Fruit fly (Drosophila melanogaster) ovary, adult (tissue): ENCODE data around the gene RpS28b.
A peak's percentile ranks its signal among the peaks of the same experiment; 100 is the strongest.

ENCODE experiments used
- CG17801 ChIP-seq: fragments of 200-800 bp; optimal IDR thresholded peaks from 2 replicates; lab custom pipeline; 2019; ENCODE audit warnings: missing biosample characterization, mild to moderate bottlenecking, missing genetic modification characterization, moderate library complexity; ENCODE audit not compliant: partially characterized antibody

Gene RpS28b

dm6 chrX:9577338-9577644 is 22.9 kb downstream of the RpS28b start:
- TF ChIP-seq CG17801 = no peak

- TF ChIP-seq CG17801 = no peak
These were observed 23.6 kb downstream of the RpS28b start for dm6 chrX:9578014-9578413.

- TF ChIP-seq CG17801 = peak; percentile 95
These were observed 24.5 kb downstream of the RpS28b start for dm6 chrX:9578696-9579509.

- peak; percentile 53 for TF ChIP-seq CG17801
These were observed 25.6 kb downstream of the RpS28b start, which contains the start of gene LPCAT for dm6 chrX:9579918-9580521. Gene LPCAT, minus strand, starts transcription at chrX:9579987.

dm6 chrX:9580544-9580943 is 26.1 kb downstream of the RpS28b start:
- TF ChIP-seq CG17801 = no peak

- TF ChIP-seq CG17801 = no peak
These were observed 27.4 kb downstream of the RpS28b start for dm6 chrX:9581869-9582268.

- TF ChIP-seq CG17801 = peak; percentile 33
These were observed 28.4 kb downstream of the RpS28b start for dm6 chrX:9582659-9583317.

- TF ChIP-seq CG17801 = peak; percentile 96
These were observed 29.1 kb downstream of the RpS28b start for dm6 chrX:9583440-9584103.

dm6 chrX:9584104-9584947 is 29.9 kb downstream of the RpS28b start:
- no peak for TF ChIP-seq CG17801

dm6 chrX:9584948-9585315 is 30.5 kb downstream of the RpS28b start:
- no peak for TF ChIP-seq CG17801

dm6 chrX:9585359-9586002 is 31.1 kb downstream of the RpS28b start, which contains the start of gene Hex-A:
Gene Hex-A, plus strand, starts transcription at chrX:9585675.
- peak; percentile 100 for TF ChIP-seq CG17801

- no peak for TF ChIP-seq CG17801
These were observed 31.6 kb downstream of the RpS28b start for dm6 chrX:9586038-9586437.

dm6 chrX:9586627-9587026 is 32.2 kb downstream of the RpS28b start:
- TF ChIP-seq CG17801 = no peak

dm6 chrX:9587881-9588280 is 33.5 kb downstream of the RpS28b start:
- TF ChIP-seq CG17801 = no peak

- peak; percentile 94 for TF ChIP-seq CG17801
These were observed 35.5 kb downstream of the RpS28b start for dm6 chrX:9589928-9590327.

dm6 chrX:9590592-9590991 is 36.2 kb downstream of the RpS28b start:
- no peak for TF ChIP-seq CG17801
